Worm (Caenorhabditis elegans) whole organism, L2 larva: ENCODE measurements around the gene ula-1.

ENCODE experiments used
- mbf-1 ChIP-seq: sonication (generic microtip); optimal IDR thresholded peaks from 2 replicates; lab custom pipeline; 2017; ENCODE audit warnings: missing biosample characterization, missing genetic modification characterization
- nhr-11 ChIP-seq: fragments of 150-350 bp; optimal IDR thresholded peaks from 2 replicates; lab custom pipeline; 2014; ENCODE audit warnings: missing biosample characterization, missing genetic modification characterization
- sma-3 ChIP-seq: sonication (generic microtip); optimal IDR thresholded peaks from 2 replicates; lab custom pipeline; 2016; ENCODE audit warnings: missing genetic modification reagents, missing genetic modification characterization, missing compliant biosample characterization
- snpc-4 ChIP-seq: fragments of 150-350 bp; optimal IDR thresholded peaks from 2 replicates; lab custom pipeline; 2014; ENCODE audit warnings: missing biosample characterization, missing genetic modification characterization
- unc-39 ChIP-seq: fragments of 150-350 bp; optimal IDR thresholded peaks from 2 replicates; lab custom pipeline; 2014; ENCODE audit warnings: missing biosample characterization, missing genetic modification characterization
- ztf-11 ChIP-seq: sonication (generic microtip); optimal IDR thresholded peaks from 2 replicates; lab custom pipeline; 2017; ENCODE audit warnings: missing biosample characterization, missing genetic modification characterization

- TF ChIP-seq nhr-11 = no peak
- no peak for TF ChIP-seq unc-39 (tag; lab: Kevin White, UChicago)
- TF ChIP-seq ztf-11 (tag; lab: Kevin White, UChicago) = no peak
- no peak for TF ChIP-seq sma-3 (GFP tag; lab: Kevin White, UChicago)
- TF ChIP-seq snpc-4 (tag; lab: Kevin White, UChicago) = no peak
- no peak for TF ChIP-seq mbf-1 (tag; lab: Kevin White, UChicago)
These were observed 36.4 kb upstream of the ula-1 start, which contains the start of gene C26E6.1 for ce11 chrIII:4956566-4956965.
